Worm (Caenorhabditis elegans) whole organism, early embryonic: ENCODE data around the gene smg-6.
"Not testable (repeated sequence)": the region's sequence is repeated elsewhere in the genome, so short reads cannot be mapped to it uniquely, and the experiment has no call there.

Experiments
- aly-1 ChIP-seq: sonication (generic microtip); optimal IDR thresholded peaks from 2 replicates; lab custom pipeline; 2016; ENCODE audit warnings: missing genetic modification characterization, missing compliant biosample characterization
- ama-1 ChIP-seq: fragments of 150-350 bp; optimal IDR thresholded peaks from 2 replicates; lab custom pipeline; 2014
- ceh-13 ChIP-seq: fragments of 200-800 bp; sonication (Bioruptor generic); optimal IDR thresholded peaks from 2 replicates; lab custom pipeline; 2018; ENCODE audit warnings: mild to moderate bottlenecking, missing genetic modification characterization, missing compliant biosample characterization
- ets-7 ChIP-seq: sonication (generic microtip); optimal IDR thresholded peaks from 2 replicates; lab custom pipeline; 2016; ENCODE audit warnings: missing genotype, missing genetic modification characterization, missing compliant biosample characterization
- flt-1 ChIP-seq: fragments of 200-800 bp; sonication (Bioruptor generic); IDR thresholded peaks from 2 replicates; pipeline ENCODE4 v1.3.6; 2022; ENCODE audit warnings: missing genetic modification characterization, missing compliant biosample characterization
- hmbx-1 ChIP-seq: sonication (generic microtip); optimal IDR thresholded peaks from 2 replicates; lab custom pipeline; 2016; ENCODE audit warnings: mild to moderate bottlenecking, missing genetic modification characterization, missing compliant biosample characterization
- hmg-4 ChIP-seq: fragments of 200-800 bp; sonication (Bioruptor generic); optimal IDR thresholded peaks from 2 replicates; lab custom pipeline; 2018; ENCODE audit warnings: mild to moderate bottlenecking, missing genetic modification characterization, missing compliant biosample characterization
- hnd-1 ChIP-seq: sonication (generic microtip); optimal IDR thresholded peaks from 2 replicates; lab custom pipeline; 2016; ENCODE audit warnings: missing genetic modification characterization, missing compliant biosample characterization
- scrt-1 ChIP-seq: fragments of 200-800 bp; sonication (Bioruptor generic); IDR thresholded peaks from 2 replicates; pipeline ENCODE4 v1.3.6; 2022; ENCODE audit warnings: missing genetic modification characterization, missing compliant biosample characterization
- sea-1 ChIP-seq: fragments of 200-800 bp; sonication (Bioruptor generic); conservative IDR thresholded peaks from 2 replicates; pipeline ENCODE4 v1.3.6; 2022; ENCODE audit warnings: missing genetic modification characterization, missing compliant biosample characterization
- tbx-11 ChIP-seq: fragments of 200-800 bp; sonication (Bioruptor generic); IDR thresholded peaks from 2 replicates; pipeline ENCODE4 v1.3.6; 2022; ENCODE audit warnings: missing genetic modification characterization, missing compliant biosample characterization
- tra-4 ChIP-seq: sonication (generic microtip); optimal IDR thresholded peaks from 2 replicates; lab custom pipeline; 2017; ENCODE audit warnings: missing genetic modification characterization, missing compliant biosample characterization

DNA sequence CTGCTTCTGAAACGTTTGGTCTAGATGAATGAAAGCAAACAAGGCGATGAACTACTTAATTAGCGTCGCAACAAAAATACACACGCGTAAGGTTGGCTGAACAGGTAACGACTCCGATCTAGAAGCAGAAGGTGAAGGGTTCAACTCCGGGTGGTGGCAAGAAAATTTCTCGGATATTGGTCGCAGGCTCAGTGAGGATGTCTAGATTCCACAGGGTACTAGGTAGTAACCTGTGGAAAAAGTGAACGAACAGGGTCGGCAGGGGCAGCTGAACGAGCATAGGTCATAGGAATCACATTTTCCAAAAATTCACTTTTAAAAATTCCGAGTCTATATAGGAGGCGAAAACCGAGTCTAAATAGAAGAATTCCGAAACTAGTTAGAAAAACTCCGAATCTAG is 13.3 kb upstream of the smg-6 start:
- not testable (repeated sequence) for TF ChIP-seq hmg-4 (GFP tag; lab: Kevin White, UChicago); flt-1 (GFP tag; lab: Robert Waterston, UW); tbx-11 (GFP tag; lab: Robert Waterston, UW); sea-1; ama-1; scrt-1 (GFP tag; lab: Robert Waterston, UW); hnd-1; ets-7 (tag; lab: Kevin White, UChicago); tra-4 (tag; lab: Kevin White, UChicago); hmbx-1 (tag; lab: Kevin White, UChicago); ceh-13 (GFP tag; lab: Kevin White, UChicago); aly-1 (tag; lab: Kevin White, UChicago)
